Fruit fly (Drosophila melanogaster): Measurements from ENCODE around the gene tal-3A.

The tal-3A gene

DNA sequence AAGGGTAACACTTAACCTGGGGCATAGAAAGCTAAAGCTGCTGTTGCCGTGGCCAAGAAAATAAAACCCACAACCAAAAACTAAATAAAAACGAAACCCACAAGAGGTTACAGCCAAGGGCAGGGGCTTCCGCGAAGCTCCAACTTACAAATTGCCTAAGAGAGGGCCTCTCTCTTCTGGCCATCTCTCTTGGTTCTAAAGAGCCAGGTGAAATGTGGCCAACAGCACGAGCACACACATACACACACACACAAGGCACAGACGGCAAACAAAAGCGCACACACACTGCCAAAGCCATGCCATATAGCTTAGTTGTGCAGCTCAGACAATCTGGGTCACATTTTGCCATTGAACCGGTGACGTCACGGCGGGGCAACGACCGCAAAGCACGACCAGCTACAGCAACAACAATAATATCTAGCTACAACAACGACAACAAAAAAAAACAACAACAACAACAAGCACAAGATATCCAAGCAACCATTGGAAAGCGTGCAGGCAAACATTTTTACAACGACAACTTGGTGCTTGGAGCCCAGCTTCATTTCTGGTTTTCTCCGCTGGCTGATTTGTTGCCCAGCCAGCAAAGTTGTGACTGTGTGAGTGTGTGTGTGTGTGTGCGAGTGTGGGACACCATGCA, 16.2 kb upstream of the tal-3A start:
- TF ChIP-seq gl (tag; optimal IDR thresholded peaks at IDR 0.05): no peak
- no peak for TF ChIP-seq fd96Ca (GFP tag; IDR thresholded peaks at IDR 0.05)
- TF ChIP-seq CG32121 (GFP tag; IDR thresholded peaks at IDR 0.05): no peak
- peak; percentile 97 for TF ChIP-seq EcR (GFP tag; optimal IDR thresholded peaks at IDR 0.05)
- no peak for TF ChIP-seq CG12605 (GFP tag; IDR thresholded peaks at IDR 0.05)
- TF ChIP-seq Pif1B (GFP tag; optimal IDR thresholded peaks at IDR 0.05): no peak

dm6 chr3R:13797269-13797677, 15.6 kb upstream of the tal-3A start:
- peak; percentile 49; the same call in 1 of the 2 replicates for TF ChIP-seq Ets98B (GFP tag; IDR thresholded peaks at IDR 0.05)
- TF ChIP-seq CG8301 (tag; optimal IDR thresholded peaks at IDR 0.05): peak; percentile 85
- TF ChIP-seq CG32121 (GFP tag; IDR thresholded peaks at IDR 0.05): peak; percentile 52
- no peak for TF ChIP-seq CG17806 (tag; optimal IDR thresholded peaks at IDR 0.05)
- no peak for TF ChIP-seq CG13204 (GFP tag; optimal IDR thresholded peaks at IDR 0.05)
- no peak for TF ChIP-seq CG9948 (tag; optimal IDR thresholded peaks at IDR 0.05)
- peak; percentile 88 for TF ChIP-seq CG14655 (GFP tag; optimal IDR thresholded peaks at IDR 0.05)
- peak; percentile 70; the same call in 2 of the 3 replicates for TF ChIP-seq CG4496 (GFP tag; IDR thresholded peaks at IDR 0.05)
- peak; percentile 41 for TF ChIP-seq Pif1A (GFP tag; optimal IDR thresholded peaks at IDR 0.05)
- TF ChIP-seq CG34367 (tag; optimal IDR thresholded peaks at IDR 0.05): no peak
- 0 out of 2 replicates have a peak, but pooled peaks have one; percentile 15 for TF ChIP-seq rn (GFP tag; IDR thresholded peaks at IDR 0.05)
- TF ChIP-seq fd96Ca (GFP tag; IDR thresholded peaks at IDR 0.05): peak; percentile 67; the same call in 2 of the 3 replicates
- no peak for TF ChIP-seq CG10348 (GFP tag; IDR thresholded peaks at IDR 0.05)
- TF ChIP-seq Pif1B (GFP tag; optimal IDR thresholded peaks at IDR 0.05): peak; percentile 12
- no peak for TF ChIP-seq EcR (GFP tag; optimal IDR thresholded peaks at IDR 0.05)

dm6 chr3R:13797823-13798446, 15.0 kb upstream of the tal-3A start:
- no peak for TF ChIP-seq CG14655 (GFP tag; optimal IDR thresholded peaks at IDR 0.05)
- TF ChIP-seq D1 (tag; optimal IDR thresholded peaks at IDR 0.05): no peak
- no peak for TF ChIP-seq CG32121 (GFP tag; IDR thresholded peaks at IDR 0.05)
- TF ChIP-seq Ets98B (GFP tag; IDR thresholded peaks at IDR 0.05): no peak

DNA sequence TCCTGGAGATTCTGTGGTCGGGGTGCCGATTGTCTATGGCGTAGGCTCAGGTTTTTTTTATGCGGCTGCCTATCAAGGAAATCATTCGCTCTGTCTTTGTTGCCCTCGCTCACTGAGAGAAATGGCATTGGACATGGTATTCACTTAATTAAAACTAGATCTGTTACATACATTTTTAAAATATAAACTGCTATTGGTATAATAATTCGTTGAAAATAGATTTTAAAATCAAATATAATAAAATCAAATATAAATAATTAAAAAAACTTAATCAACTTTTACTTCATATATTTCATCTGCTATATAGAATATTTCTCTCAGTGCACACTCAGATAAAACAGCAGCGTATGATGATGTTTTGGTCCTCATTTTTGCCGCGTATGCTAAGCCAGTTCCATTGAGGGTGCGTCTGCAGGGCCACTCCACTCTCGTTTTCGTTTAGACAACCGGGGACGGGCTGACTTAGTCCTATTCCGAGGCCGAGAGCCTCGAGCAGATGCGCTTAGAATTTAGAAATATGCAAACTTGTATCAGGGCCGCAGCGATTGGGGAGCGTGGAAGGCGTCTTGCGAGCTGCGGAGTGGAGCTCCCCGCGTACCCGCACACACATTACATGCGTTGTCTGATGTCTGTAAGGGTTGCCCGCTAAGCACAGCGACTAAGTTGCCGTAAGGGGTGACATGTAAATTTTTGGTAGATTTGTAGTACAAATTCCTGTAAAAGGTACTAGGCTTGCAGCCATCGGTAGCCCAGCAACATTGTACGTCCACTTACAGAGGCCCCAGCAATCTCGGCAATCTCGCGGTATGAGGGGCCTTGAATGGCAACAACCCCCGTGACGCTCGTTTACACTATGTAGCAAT, 13.1 kb upstream of the tal-3A start:
- TF ChIP-seq CG9948 (tag; optimal IDR thresholded peaks at IDR 0.05): peak; percentile 46
- TF ChIP-seq CG14655 (GFP tag; optimal IDR thresholded peaks at IDR 0.05): peak; percentile 46
- peak; percentile 7 for TF ChIP-seq CG8301 (tag; optimal IDR thresholded peaks at IDR 0.05)
- peak; percentile 7 for TF ChIP-seq Snoo (tag; optimal IDR thresholded peaks at IDR 0.05)
- no peak for TF ChIP-seq gl (tag; optimal IDR thresholded peaks at IDR 0.05)
- peak; percentile 65 for TF ChIP-seq CG8159 (tag; optimal IDR thresholded peaks at IDR 0.05)
- peak; percentile 40 for TF ChIP-seq CG15710 (tag; optimal IDR thresholded peaks at IDR 0.05)
- TF ChIP-seq Pif1B (GFP tag; optimal IDR thresholded peaks at IDR 0.05): no peak
- TF ChIP-seq CG17806 (tag; optimal IDR thresholded peaks at IDR 0.05): peak; percentile 48
- TF ChIP-seq CG13204 (GFP tag; optimal IDR thresholded peaks at IDR 0.05): no peak

- TF ChIP-seq gl (tag; optimal IDR thresholded peaks at IDR 0.05): peak; percentile 25
- TF ChIP-seq EcR (GFP tag; optimal IDR thresholded peaks at IDR 0.05): no peak
- TF ChIP-seq rn (GFP tag; IDR thresholded peaks at IDR 0.05): peak; percentile 66; the same call in 1 of the 2 replicates
- TF ChIP-seq Ets98B (GFP tag; IDR thresholded peaks at IDR 0.05): peak; percentile 89
- TF ChIP-seq CG17806 (tag; optimal IDR thresholded peaks at IDR 0.05): peak; percentile 78
- peak; percentile 89 for TF ChIP-seq CG32121 (GFP tag; IDR thresholded peaks at IDR 0.05)
- TF ChIP-seq Pif1B (GFP tag; optimal IDR thresholded peaks at IDR 0.05): peak; percentile 68
- peak; percentile 66 for TF ChIP-seq Snoo (tag; optimal IDR thresholded peaks at IDR 0.05)
- peak; percentile 76 for TF ChIP-seq CG15710 (tag; optimal IDR thresholded peaks at IDR 0.05)
- peak; percentile 38 for TF ChIP-seq CG13204 (GFP tag; optimal IDR thresholded peaks at IDR 0.05)
- peak; percentile 64 for TF ChIP-seq Pif1A (GFP tag; optimal IDR thresholded peaks at IDR 0.05)
- peak; percentile 85 for TF ChIP-seq fd96Ca (GFP tag; IDR thresholded peaks at IDR 0.05)
- peak; percentile 82; the same call in 1 of the 2 replicates for TF ChIP-seq CG12605 (GFP tag; IDR thresholded peaks at IDR 0.05)
- peak; percentile 30; the same call in 1 of the 2 replicates for TF ChIP-seq CG10348 (GFP tag; IDR thresholded peaks at IDR 0.05)
- TF ChIP-seq CG8301 (tag; optimal IDR thresholded peaks at IDR 0.05): peak; percentile 65
- peak; percentile 81 for TF ChIP-seq CG8159 (tag; optimal IDR thresholded peaks at IDR 0.05)
- peak; percentile 53 for TF ChIP-seq CG34367 (tag; optimal IDR thresholded peaks at IDR 0.05)
- peak; percentile 77 for TF ChIP-seq CG14655 (GFP tag; optimal IDR thresholded peaks at IDR 0.05)
- peak; percentile 71 for TF ChIP-seq CG9948 (tag; optimal IDR thresholded peaks at IDR 0.05)
- no peak for TF ChIP-seq D1 (tag; optimal IDR thresholded peaks at IDR 0.05)
- peak; percentile 93 for TF ChIP-seq CG4496 (GFP tag; IDR thresholded peaks at IDR 0.05)
These were observed 12.5 kb upstream of the tal-3A start for dm6 chr3R:13800430-13800848.

All from whole organism, pupa.